Fruit fly (Drosophila melanogaster) S2 (cell line): ENCODE results near the gene Vm32E.

Experiments
- CG8478 ChIP-seq: fragments of >200 bp; optimal IDR thresholded peaks from 2 replicates; lab custom pipeline; 2018
- CTCF ChIP-seq, 2 experiments: fragments of >200 bp; optimal IDR thresholded peaks; 2 replicates each; lab custom pipeline; 2018

dm6 chr2L:11171615-11172356, at the start of gene Vm32E:
- TF ChIP-seq CG8478 (no peak), CTCF (optimal IDR thresholded peaks at IDR 0.05; lab: Kevin White, UChicago) (peak; percentile 79 to 92)
